Fruit fly (Drosophila melanogaster): ENCODE data around the gene CG14020.

dm6 chr2L:5547288-5547777, 29.8 kb downstream of the CG14020 start:
- TF ChIP-seq ttk (optimal IDR thresholded peaks at IDR 0.05) = no peak
- TF ChIP-seq h (optimal IDR thresholded peaks at IDR 0.05) = no peak
- TF ChIP-seq insv (optimal IDR thresholded peaks at IDR 0.05) = no peak
